Fruit fly (Drosophila melanogaster): ENCODE results near the gene Polr2I.
A peak's percentile ranks its signal among the peaks of the same experiment; 100 is the strongest.

Gene Polr2I

dm6 chr3R:14308801-14309217, at the start of gene Polr2I:
Gene Polr2I (plus strand): TSS chr3R:14309089.
- TF ChIP-seq cnc (optimal IDR thresholded peaks at IDR 0.05) (no peak), ovo (GFP tag; optimal IDR thresholded peaks at IDR 0.05) (no peak), Hr96 (GFP tag; optimal IDR thresholded peaks at IDR 0.05) (no peak), bab1 (GFP tag; optimal IDR thresholded peaks at IDR 0.05) (no peak), CG1620 (GFP tag; optimal IDR thresholded peaks at IDR 0.05) (peak; percentile 43), Clk (GFP tag; optimal IDR thresholded peaks at IDR 0.05) (no peak), CG33017 (tag; optimal IDR thresholded peaks at IDR 0.05) (no peak), tj (GFP tag; optimal IDR thresholded peaks at IDR 0.05) (no peak), toe (GFP tag; optimal IDR thresholded peaks at IDR 0.05) (no peak), CG7045 (GFP tag; optimal IDR thresholded peaks at IDR 0.05) (peak; percentile 2), CG11617 (GFP tag; optimal IDR thresholded peaks at IDR 0.05) (peak; percentile 9), cic (GFP tag; optimal IDR thresholded peaks at IDR 0.05) (no peak), CG5204 (GFP tag; optimal IDR thresholded peaks at IDR 0.05) (no peak), CG12768 (GFP tag; optimal IDR thresholded peaks at IDR 0.05) (peak; percentile 51), kay (GFP tag; ENCODE audit: borderline replicate concordance) (no peak), CG14711 (tag; optimal IDR thresholded peaks at IDR 0.05) (peak; percentile 22), Crg-1 (GFP tag; optimal IDR thresholded peaks at IDR 0.05) (no peak), CG7101 (tag; optimal IDR thresholded peaks at IDR 0.05) (peak; percentile 33), pad (GFP tag; optimal IDR thresholded peaks at IDR 0.05) (no peak), Mnt (GFP tag; optimal IDR thresholded peaks at IDR 0.05) (no peak)

dm6 chr3R:14259821-14260220, 49.1 kb upstream of the Polr2I start, which contains the start of gene MetRS-m:
Gene MetRS-m (minus strand): TSS chr3R:14259991.
- TF ChIP-seq kay (GFP tag; ENCODE audit: borderline replicate concordance) (peak; percentile 27), Clk (GFP tag; optimal IDR thresholded peaks at IDR 0.05) (no peak), CG11617 (GFP tag; optimal IDR thresholded peaks at IDR 0.05) (no peak)

dm6 chr3R:14261113-14261512, 47.8 kb upstream of the Polr2I start, which contains the start of gene CG14840:
Gene CG14840 (minus strand): TSS chr3R:14261213.
- no peak for TF ChIP-seq Hr96 (GFP tag; optimal IDR thresholded peaks at IDR 0.05)
- no peak for TF ChIP-seq CG14711 (tag; optimal IDR thresholded peaks at IDR 0.05)
- no peak for TF ChIP-seq Mnt (GFP tag; optimal IDR thresholded peaks at IDR 0.05)
- no peak for TF ChIP-seq ovo (GFP tag; optimal IDR thresholded peaks at IDR 0.05)
- TF ChIP-seq tj (GFP tag; optimal IDR thresholded peaks at IDR 0.05): no peak

dm6 chr3R:14262087-14262486, 46.8 kb upstream of the Polr2I start, which contains the start of the genes CG14839 and CG14841:
Gene CG14839 (plus strand): TSS chr3R:14262387.
Gene CG14841 (minus strand): TSS chr3R:14262418.
- TF ChIP-seq CG5204 (GFP tag; optimal IDR thresholded peaks at IDR 0.05): no peak
- no peak for TF ChIP-seq Mnt (GFP tag; optimal IDR thresholded peaks at IDR 0.05)
- no peak for TF ChIP-seq Crg-1 (GFP tag; optimal IDR thresholded peaks at IDR 0.05)
- TF ChIP-seq kay (GFP tag; ENCODE audit: borderline replicate concordance): no peak
- no peak for TF ChIP-seq cnc (optimal IDR thresholded peaks at IDR 0.05)
- TF ChIP-seq pad (GFP tag; optimal IDR thresholded peaks at IDR 0.05): no peak
- no peak for TF ChIP-seq CG7101 (tag; optimal IDR thresholded peaks at IDR 0.05)
- no peak for TF ChIP-seq CG1620 (GFP tag; optimal IDR thresholded peaks at IDR 0.05)
- no peak for TF ChIP-seq CG7045 (GFP tag; optimal IDR thresholded peaks at IDR 0.05)
- TF ChIP-seq CG11617 (GFP tag; optimal IDR thresholded peaks at IDR 0.05): no peak

dm6 chr3R:14275519-14276172, 33.2 kb upstream of the Polr2I start:
- TF ChIP-seq Mnt (GFP tag; optimal IDR thresholded peaks at IDR 0.05) (no peak), Clk (GFP tag; optimal IDR thresholded peaks at IDR 0.05) (no peak), Crg-1 (GFP tag; optimal IDR thresholded peaks at IDR 0.05) (no peak), bab1 (GFP tag; optimal IDR thresholded peaks at IDR 0.05) (no peak), pad (GFP tag; optimal IDR thresholded peaks at IDR 0.05) (no peak), CG5204 (GFP tag; optimal IDR thresholded peaks at IDR 0.05) (no peak), CG12768 (GFP tag; optimal IDR thresholded peaks at IDR 0.05) (no peak), tj (GFP tag; optimal IDR thresholded peaks at IDR 0.05) (no peak), CG11617 (GFP tag; optimal IDR thresholded peaks at IDR 0.05) (no peak), CG14711 (tag; optimal IDR thresholded peaks at IDR 0.05) (no peak)

- TF ChIP-seq CG14711 (tag; optimal IDR thresholded peaks at IDR 0.05) (peak; percentile 65), toe (GFP tag; optimal IDR thresholded peaks at IDR 0.05) (peak; percentile 32), tj (GFP tag; optimal IDR thresholded peaks at IDR 0.05) (no peak), CG12768 (GFP tag; optimal IDR thresholded peaks at IDR 0.05) (peak; percentile 42), kay (GFP tag; ENCODE audit: borderline replicate concordance) (peak; percentile 64), Mnt (GFP tag; optimal IDR thresholded peaks at IDR 0.05) (no peak), CG7045 (GFP tag; optimal IDR thresholded peaks at IDR 0.05) (peak; percentile 71), ovo (GFP tag; optimal IDR thresholded peaks at IDR 0.05) (no peak), Clk (GFP tag; optimal IDR thresholded peaks at IDR 0.05) (peak; percentile 41), CG1620 (GFP tag; optimal IDR thresholded peaks at IDR 0.05) (no peak), Hr96 (GFP tag; optimal IDR thresholded peaks at IDR 0.05) (no peak), CG7101 (tag; optimal IDR thresholded peaks at IDR 0.05) (peak; percentile 60), cic (GFP tag; optimal IDR thresholded peaks at IDR 0.05) (no peak), Crg-1 (GFP tag; optimal IDR thresholded peaks at IDR 0.05) (no peak), CG33017 (tag; optimal IDR thresholded peaks at IDR 0.05) (peak; percentile 80), CG11617 (GFP tag; optimal IDR thresholded peaks at IDR 0.05) (peak; percentile 1), CG5204 (GFP tag; optimal IDR thresholded peaks at IDR 0.05) (peak; percentile 36), pad (GFP tag; optimal IDR thresholded peaks at IDR 0.05) (no peak), cnc (optimal IDR thresholded peaks at IDR 0.05) (no peak), bab1 (GFP tag; optimal IDR thresholded peaks at IDR 0.05) (no peak)
These were observed 30.9 kb upstream of the Polr2I start for dm6 chr3R:14277894-14278522.

Measured in whole organism, adult.